Fruit fly (Drosophila melanogaster) whole organism, adult: ENCODE measurements around the gene CG31275.

ENCODE experiments used
- CG11617 ChIP-seq: fragments of 200-800 bp; sonication (Bioruptor generic); optimal IDR thresholded peaks from 2 replicates; lab custom pipeline; 2017; ENCODE audit warnings: mild to moderate bottlenecking, missing biosample characterization, missing genetic modification reagents, missing genetic modification characterization
- CG12768 ChIP-seq: fragments of 200-800 bp; sonication (Bioruptor generic); optimal IDR thresholded peaks from 2 replicates; lab custom pipeline; 2017; ENCODE audit warnings: missing biosample characterization, missing genetic modification characterization, mild to moderate bottlenecking, moderate library complexity, missing genetic modification reagents
- CG14711 ChIP-seq: fragments of 200-800 bp; sonication (Bioruptor generic); optimal IDR thresholded peaks from 2 replicates; lab custom pipeline; 2018; ENCODE audit warnings: missing biosample characterization, mild to moderate bottlenecking, missing genetic modification characterization, moderate library complexity
- CG1620 ChIP-seq: fragments of 200-800 bp; sonication (Bioruptor generic); optimal IDR thresholded peaks from 2 replicates; lab custom pipeline; 2016; ENCODE audit warnings: missing biosample characterization, missing genetic modification characterization
- CG33017 ChIP-seq: fragments of 200-800 bp; sonication (Bioruptor generic); optimal IDR thresholded peaks from 2 replicates; lab custom pipeline; 2018; ENCODE audit warnings: missing biosample characterization, mild to moderate bottlenecking, missing genetic modification characterization, moderate library complexity
- CG5204 ChIP-seq: fragments of 200-800 bp; sonication (Bioruptor generic); optimal IDR thresholded peaks from 2 replicates; lab custom pipeline; 2016; ENCODE audit warnings: missing biosample characterization, missing genetic modification characterization
- CG7045 ChIP-seq: fragments of 200-800 bp; sonication (Bioruptor generic); optimal IDR thresholded peaks from 2 replicates; lab custom pipeline; 2017; ENCODE audit warnings: missing biosample characterization, mild to moderate bottlenecking, missing genetic modification characterization
- CG7101 ChIP-seq: fragments of 200-800 bp; sonication (Bioruptor generic); optimal IDR thresholded peaks from 2 replicates; lab custom pipeline; 2018; ENCODE audit warnings: missing biosample characterization, mild to moderate bottlenecking, missing genetic modification characterization, moderate library complexity
- Clk ChIP-seq: fragments of 200-800 bp; sonication (Bioruptor generic); optimal IDR thresholded peaks from 2 replicates; lab custom pipeline; 2017; ENCODE audit warnings: missing biosample characterization, missing genetic modification characterization
- Crg-1 ChIP-seq: fragments of 200-800 bp; sonication (Bioruptor generic); optimal IDR thresholded peaks from 2 replicates; lab custom pipeline; 2016; ENCODE audit warnings: missing biosample characterization, missing genetic modification characterization
- Hr96 ChIP-seq: fragments of 200-800 bp; sonication (Bioruptor generic); optimal IDR thresholded peaks from 2 replicates; lab custom pipeline; 2016; ENCODE audit warnings: missing biosample characterization, missing genetic modification characterization
- Mnt ChIP-seq: fragments of 200-800 bp; sonication (Bioruptor generic); optimal IDR thresholded peaks from 2 replicates; lab custom pipeline; 2016; ENCODE audit warnings: missing biosample characterization, mild to moderate bottlenecking, missing genetic modification characterization
- bab1 ChIP-seq: fragments of 200-800 bp; sonication (Bioruptor generic); optimal IDR thresholded peaks from 3 replicates; lab custom pipeline; 2019; ENCODE audit warnings: missing biosample characterization, mild to moderate bottlenecking, missing genetic modification characterization, moderate library complexity
- cic ChIP-seq: fragments of 200-800 bp; sonication (Bioruptor generic); optimal IDR thresholded peaks from 2 replicates; lab custom pipeline; 2017; ENCODE audit warnings: missing biosample characterization, mild to moderate bottlenecking, missing genetic modification characterization, moderate library complexity
- cnc ChIP-seq, 2 experiments: fragments of >200 bp; optimal IDR thresholded peaks; 2 replicates each; lab custom pipeline; 2017
- kay ChIP-seq: fragments of 200-800 bp; sonication (Bioruptor generic); peaks from one replicate; lab custom pipeline; 2016; ENCODE audit warnings: missing biosample characterization, missing genetic modification characterization, borderline replicate concordance
- ovo ChIP-seq: fragments of 200-800 bp; sonication (Bioruptor generic); optimal IDR thresholded peaks from 2 replicates; lab custom pipeline; 2016; ENCODE audit warnings: missing biosample characterization, missing genetic modification characterization
- pad ChIP-seq: fragments of 200-800 bp; sonication (Bioruptor generic); optimal IDR thresholded peaks from 3 replicates; lab custom pipeline; 2017; ENCODE audit warnings: missing biosample characterization, missing genetic modification characterization, mild to moderate bottlenecking, moderate library complexity, missing genetic modification reagents
- tj ChIP-seq: fragments of 200-800 bp; sonication (Bioruptor generic); optimal IDR thresholded peaks from 3 replicates; lab custom pipeline; 2017; ENCODE audit warnings: missing biosample characterization, mild to moderate bottlenecking, missing genetic modification characterization, moderate library complexity
- toe ChIP-seq: fragments of 200-800 bp; sonication (Bioruptor generic); optimal IDR thresholded peaks from 2 replicates; lab custom pipeline; 2016; ENCODE audit warnings: missing biosample characterization, missing genetic modification characterization

The CG31275 gene

DNA sequence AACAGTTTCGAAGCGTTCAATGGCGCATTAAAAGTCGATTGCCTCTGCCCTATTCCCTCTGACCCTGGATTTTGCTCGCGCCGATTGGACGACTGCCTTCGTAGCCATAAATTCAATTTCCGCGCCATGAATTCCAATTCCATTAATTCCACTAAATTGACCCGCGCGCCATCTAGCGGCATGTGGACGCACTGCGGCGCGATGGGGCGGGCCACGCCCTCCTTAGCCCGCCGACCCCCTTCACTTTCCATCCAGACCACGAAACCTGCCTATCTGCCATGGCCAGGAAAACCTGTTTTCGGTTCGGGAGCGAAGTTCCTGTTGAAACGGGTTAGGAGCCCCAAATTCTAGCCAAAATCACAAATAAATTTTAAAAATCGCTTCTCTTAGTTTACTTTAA lies 31.3 kb upstream of the CG31275 start:
- TF ChIP-seq CG11617 (GFP tag; lab: Kevin White, UChicago) (no peak), bab1 (no peak), tj (GFP tag; lab: Kevin White, UChicago) (no peak), Mnt (GFP tag; lab: Kevin White, UChicago) (no peak), kay (no peak), CG7101 (no peak), Hr96 (GFP tag; lab: Kevin White, UChicago) (no peak), Clk (no peak), pad (GFP tag; lab: Kevin White, UChicago) (no peak), CG33017 (tag; lab: Kevin White, UChicago) (no peak), CG7045 (no peak), ovo (GFP tag; lab: Kevin White, UChicago) (no peak), cnc (optimal IDR thresholded peaks at IDR 0.05; lab: Kevin White, UChicago) (no peak), CG12768 (GFP tag; lab: Kevin White, UChicago) (no peak), Crg-1 (no peak), CG1620 (GFP tag; lab: Kevin White, UChicago) (no peak), toe (GFP tag; lab: Kevin White, UChicago) (no peak), CG14711 (no peak), CG5204 (GFP tag; lab: Kevin White, UChicago) (no peak)

DNA sequence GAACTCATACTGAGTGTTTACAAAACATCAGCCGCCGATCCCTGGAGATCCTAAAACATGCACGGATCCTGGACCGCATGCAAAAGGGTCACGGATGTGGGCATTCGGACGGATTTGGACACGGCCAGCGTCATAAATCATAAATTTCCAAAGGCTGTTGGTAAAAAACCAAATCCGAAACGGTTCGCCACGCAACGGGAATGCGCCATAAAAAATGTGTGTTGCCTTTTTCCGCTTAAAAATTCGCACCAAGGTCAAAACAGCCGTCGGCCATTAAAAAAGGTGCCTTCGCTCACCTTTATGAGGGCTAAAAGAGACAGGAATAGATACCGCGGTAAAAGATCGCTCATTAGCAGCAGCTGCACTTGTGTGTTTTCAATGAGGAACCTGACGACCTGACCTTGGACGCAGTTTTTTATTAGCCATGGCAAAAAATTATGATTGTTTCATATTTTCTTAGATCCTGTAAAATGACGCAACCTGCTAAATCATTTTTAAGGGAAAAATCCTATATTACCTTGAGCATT lies 22.1 kb upstream of the CG31275 start:
- TF ChIP-seq CG33017 (tag; lab: Kevin White, UChicago) (no peak), CG5204 (GFP tag; lab: Kevin White, UChicago) (no peak), CG12768 (GFP tag; lab: Kevin White, UChicago) (no peak), CG7045 (no peak), bab1 (no peak)

DNA sequence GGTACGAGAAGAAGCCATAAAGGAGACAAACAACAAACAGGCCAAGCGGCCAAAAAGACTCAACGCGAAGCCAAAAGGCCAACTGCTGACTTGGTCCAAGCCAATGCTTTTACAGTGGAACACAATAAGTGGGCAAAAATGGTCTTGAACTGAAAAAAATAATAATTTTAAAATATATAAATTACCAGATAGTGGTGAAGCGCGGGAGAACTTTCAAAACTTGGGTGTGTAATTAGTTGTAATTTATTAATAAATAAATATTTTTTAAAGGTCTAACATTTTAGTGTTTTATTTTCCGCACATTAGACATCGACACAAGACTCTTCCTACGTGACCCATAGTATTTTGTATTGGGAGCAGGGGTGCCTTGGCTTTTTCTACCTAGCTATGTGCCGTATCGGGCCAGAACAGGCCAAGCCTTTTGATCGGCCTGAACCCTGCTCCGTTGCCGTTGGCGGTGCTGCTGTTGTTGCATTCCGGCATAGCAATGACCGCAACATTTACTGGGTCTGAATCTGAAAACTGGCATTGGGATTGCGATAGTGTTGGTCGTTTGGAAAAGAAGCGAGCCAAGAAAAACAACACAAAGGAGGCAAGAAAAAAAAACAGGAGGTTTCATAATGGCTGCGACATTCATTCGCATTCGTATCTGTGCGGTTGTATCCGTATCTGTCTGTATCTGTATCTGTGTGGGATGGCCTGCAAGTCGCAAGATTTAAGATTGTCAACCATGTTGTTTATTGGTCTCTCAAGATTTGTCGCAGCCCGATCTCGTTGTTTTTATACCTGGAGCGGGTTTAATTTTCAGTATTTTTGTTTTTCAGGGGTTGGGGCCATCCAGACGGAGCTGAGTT lies 20.7 kb upstream of the CG31275 start:
- TF ChIP-seq CG7045 (no peak), cic (GFP tag; lab: Kevin White, UChicago) (no peak), Crg-1 (no peak), CG1620 (GFP tag; lab: Kevin White, UChicago) (no peak), CG12768 (GFP tag; lab: Kevin White, UChicago) (no peak)

DNA sequence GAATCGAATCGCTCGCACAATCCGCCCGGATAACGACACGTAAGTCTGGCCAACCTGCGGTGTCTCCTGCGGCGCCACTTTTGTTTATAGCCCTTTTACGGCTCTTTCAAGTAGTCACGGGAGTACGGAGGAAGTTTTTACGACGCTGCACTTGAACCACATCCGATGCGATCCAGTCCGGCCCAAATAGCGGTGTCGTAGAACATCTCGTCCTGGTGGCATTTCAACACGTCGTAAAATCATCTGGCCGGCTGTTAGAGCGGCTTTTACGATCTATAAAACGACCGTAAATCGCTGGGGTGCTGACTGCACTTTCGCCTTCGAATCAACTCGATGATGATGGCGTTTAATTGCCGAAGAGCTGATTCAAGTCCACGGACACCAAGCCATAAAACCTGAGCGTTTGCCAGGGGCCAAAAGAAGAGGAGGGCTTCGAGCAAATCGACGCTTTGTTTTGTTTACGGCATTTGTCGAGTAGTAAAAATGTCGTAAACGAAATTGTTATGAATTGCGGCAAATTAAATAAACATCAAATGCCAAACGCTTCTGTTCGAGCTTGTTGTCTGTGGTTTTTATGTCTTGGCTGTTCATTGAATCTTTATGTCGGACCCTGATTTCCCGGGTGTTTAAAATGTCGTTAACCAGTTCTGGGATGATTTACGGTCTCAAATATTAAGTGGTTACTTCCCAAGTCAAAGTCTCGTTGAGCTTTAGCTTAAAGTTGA lies 19.7 kb upstream of the CG31275 start:
- TF ChIP-seq pad (GFP tag; lab: Kevin White, UChicago) (no peak), ovo (GFP tag; lab: Kevin White, UChicago) (no peak), toe (GFP tag; lab: Kevin White, UChicago) (no peak), CG11617 (GFP tag; lab: Kevin White, UChicago) (no peak), Clk (no peak), kay (no peak)

DNA sequence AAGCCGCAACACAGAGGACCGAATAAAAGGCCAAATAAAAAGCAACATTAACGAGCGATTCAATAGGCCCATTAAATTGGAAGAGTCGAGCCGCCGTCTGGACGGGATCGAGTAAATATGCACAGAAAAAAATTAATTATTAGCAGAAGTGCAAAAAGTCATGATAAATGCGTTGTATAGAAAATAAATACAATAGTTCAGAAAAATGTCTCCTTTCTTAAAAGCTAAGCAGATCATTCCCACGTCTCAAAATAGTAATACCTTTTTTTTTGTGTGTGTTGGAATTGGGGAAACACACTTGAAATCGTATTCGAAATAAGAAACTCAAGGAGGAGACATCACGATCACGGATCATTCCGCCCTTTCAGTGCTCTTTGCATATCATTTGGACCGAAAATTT lies 18.3 kb upstream of the CG31275 start:
- no peak for TF ChIP-seq CG14711
- TF ChIP-seq tj (GFP tag; lab: Kevin White, UChicago): no peak
- TF ChIP-seq cnc (optimal IDR thresholded peaks at IDR 0.05; lab: Kevin White, UChicago): no peak
- no peak for TF ChIP-seq Clk
- no peak for TF ChIP-seq ovo (GFP tag; lab: Kevin White, UChicago)
- no peak for TF ChIP-seq kay
- TF ChIP-seq Hr96 (GFP tag; lab: Kevin White, UChicago): no peak
- TF ChIP-seq toe (GFP tag; lab: Kevin White, UChicago): no peak
- TF ChIP-seq bab1: no peak
- no peak for TF ChIP-seq CG12768 (GFP tag; lab: Kevin White, UChicago)
- TF ChIP-seq Crg-1: no peak
- TF ChIP-seq Mnt (GFP tag; lab: Kevin White, UChicago): no peak
- TF ChIP-seq CG5204 (GFP tag; lab: Kevin White, UChicago): no peak
- no peak for TF ChIP-seq CG33017 (tag; lab: Kevin White, UChicago)
- no peak for TF ChIP-seq CG7101
- TF ChIP-seq CG7045: no peak
- TF ChIP-seq cic (GFP tag; lab: Kevin White, UChicago): no peak
- TF ChIP-seq pad (GFP tag; lab: Kevin White, UChicago): no peak
- no peak for TF ChIP-seq CG11617 (GFP tag; lab: Kevin White, UChicago)
- no peak for TF ChIP-seq CG1620 (GFP tag; lab: Kevin White, UChicago)

DNA sequence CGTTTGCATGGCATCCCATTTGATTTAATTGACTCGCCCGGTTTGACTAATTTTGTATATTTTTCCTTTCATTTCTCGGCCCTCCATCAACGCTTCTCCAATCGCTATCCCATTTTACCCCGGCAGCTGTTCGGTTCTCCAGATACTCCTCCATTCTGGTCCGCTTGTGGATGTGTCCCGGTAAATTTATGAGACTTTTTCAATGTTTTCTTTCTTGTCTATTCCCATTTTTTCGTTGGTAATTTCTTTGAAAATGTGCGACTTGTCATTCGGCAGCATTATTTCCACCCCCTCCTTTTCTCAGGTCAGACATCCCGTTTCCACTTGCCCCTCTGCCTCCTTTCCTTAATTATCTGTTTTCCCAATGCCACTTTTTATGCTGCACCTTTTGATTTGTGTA lies 14.6 kb upstream of the CG31275 start:
- no peak for TF ChIP-seq toe (GFP tag; lab: Kevin White, UChicago)

DNA sequence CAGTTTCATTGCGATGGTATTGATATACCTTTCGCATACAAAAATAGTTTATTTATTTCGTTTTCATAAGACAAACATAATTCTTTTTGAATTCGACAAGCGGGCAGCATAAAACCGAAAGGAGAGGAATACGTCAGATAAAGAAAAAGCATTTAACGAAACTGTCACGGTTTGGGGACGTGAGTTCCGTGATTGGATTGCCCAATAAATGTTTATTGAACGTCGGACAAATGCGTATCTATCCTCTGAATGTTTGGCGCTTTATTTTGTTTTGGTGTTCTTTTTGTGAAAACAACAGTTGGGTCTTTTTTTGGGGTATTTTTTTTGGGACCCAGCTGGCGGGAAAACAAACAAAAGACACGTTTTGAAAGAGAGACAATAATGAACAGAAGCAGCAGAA lies 14.0 kb upstream of the CG31275 start:
- TF ChIP-seq ovo (GFP tag; lab: Kevin White, UChicago): no peak
- TF ChIP-seq CG7045: no peak
- TF ChIP-seq CG12768 (GFP tag; lab: Kevin White, UChicago): no peak
- no peak for TF ChIP-seq CG33017 (tag; lab: Kevin White, UChicago)
- TF ChIP-seq CG14711: no peak
- no peak for TF ChIP-seq bab1
- TF ChIP-seq tj (GFP tag; lab: Kevin White, UChicago): no peak
- TF ChIP-seq CG7101: no peak
- TF ChIP-seq pad (GFP tag; lab: Kevin White, UChicago): no peak
- no peak for TF ChIP-seq CG1620 (GFP tag; lab: Kevin White, UChicago)
- no peak for TF ChIP-seq Hr96 (GFP tag; lab: Kevin White, UChicago)
- no peak for TF ChIP-seq CG11617 (GFP tag; lab: Kevin White, UChicago)
- no peak for TF ChIP-seq kay
- TF ChIP-seq cnc (optimal IDR thresholded peaks at IDR 0.05; lab: Kevin White, UChicago): no peak
- no peak for TF ChIP-seq Clk
